Worm (Caenorhabditis elegans): Measurements from ENCODE around the gene cyp-33E3.

The cyp-33E3 gene

ce11 chrIV:8653592-8653991 is 38.8 kb downstream of the cyp-33E3 start, which contains the start of gene C49C8.5:
Gene C49C8.5 (minus strand): TSS chrIV:8653664.
- TF ChIP-seq skn-1 (tag; optimal IDR thresholded peaks at IDR 0.05) = no peak
- TF ChIP-seq rbr-2 (tag; optimal IDR thresholded peaks at IDR 0.05) = no peak
- TF ChIP-seq lin-1 (GFP tag; IDR thresholded peaks at IDR 0.05) = no peak
- no peak for TF ChIP-seq nhr-25 (tag; optimal IDR thresholded peaks at IDR 0.05; ENCODE audit: borderline replicate concordance, insufficient read depth)
- TF ChIP-seq ztf-11 (tag; optimal IDR thresholded peaks at IDR 0.05) = no peak
- peak; percentile 84 for TF ChIP-seq php-3 (GFP tag; IDR thresholded peaks at IDR 0.05)
- TF ChIP-seq daf-16 (GFP tag; optimal IDR thresholded peaks at IDR 0.05) = no peak
- TF ChIP-seq daf-16 (tag; optimal IDR thresholded peaks at IDR 0.05) = peak; percentile 15
- TF ChIP-seq unc-130 (GFP tag; optimal IDR thresholded peaks at IDR 0.05) = no peak
- no peak for TF ChIP-seq snpc-4 (tag; optimal IDR thresholded peaks at IDR 0.05)
- TF ChIP-seq dve-1 (tag; optimal IDR thresholded peaks at IDR 0.05; ENCODE audit: insufficient read depth) = peak; percentile 10
- peak; percentile 59 for TF ChIP-seq pqm-1 (tag; optimal IDR thresholded peaks at IDR 0.05)
- no peak for TF ChIP-seq ztf-7 (tag; optimal IDR thresholded peaks at IDR 0.05)
- no peak for TF ChIP-seq aha-1 (tag)
- TF ChIP-seq Y105C5A.15 (GFP tag; IDR thresholded peaks at IDR 0.05) = no peak
- TF ChIP-seq ctbp-1 (GFP tag; IDR thresholded peaks at IDR 0.05) = no peak

- TF ChIP-seq egl-27 (tag; optimal IDR thresholded peaks at IDR 0.05) (no peak), php-3 (GFP tag; IDR thresholded peaks at IDR 0.05) (peak; percentile 72), ceh-28 (tag; optimal IDR thresholded peaks at IDR 0.05) (no peak), snpc-4 (tag; optimal IDR thresholded peaks at IDR 0.05) (no peak), fos-1 (tag; optimal IDR thresholded peaks at IDR 0.05) (no peak), nhr-102 (tag; optimal IDR thresholded peaks at IDR 0.05) (no peak), nhr-42 (GFP tag; IDR thresholded peaks at IDR 0.05) (no peak), dmd-8 (GFP tag; IDR thresholded peaks at IDR 0.05) (no peak), lin-29 (GFP tag; IDR thresholded peaks at IDR 0.05) (no peak), rbr-2 (tag; optimal IDR thresholded peaks at IDR 0.05) (no peak), nhr-76 (tag; optimal IDR thresholded peaks at IDR 0.05) (no peak), zfp-2 (tag; optimal IDR thresholded peaks at IDR 0.05) (no peak), nhr-25 (tag; optimal IDR thresholded peaks at IDR 0.05; ENCODE audit: borderline replicate concordance, insufficient read depth) (no peak), jun-1 (tag; optimal IDR thresholded peaks at IDR 0.05) (no peak), unc-62 (GFP tag; optimal IDR thresholded peaks at IDR 0.05 in 1 of 2) (no peak), unc-62 (tag; optimal IDR thresholded peaks at IDR 0.05) (no peak), lin-39 (tag; optimal IDR thresholded peaks at IDR 0.05) (no peak), nhr-41 (GFP tag; IDR thresholded peaks at IDR 0.05) (no peak), Y48G9A.11 (GFP tag; IDR thresholded peaks at IDR 0.05) (no peak), mdl-1 (tag; optimal IDR thresholded peaks at IDR 0.05) (no peak), aly-2 (tag; optimal IDR thresholded peaks at IDR 0.05) (no peak), aha-1 (tag) (peak; percentile 60), sdz-12 (GFP tag; optimal IDR thresholded peaks at IDR 0.05) (no peak), ceh-20 (GFP tag; IDR thresholded peaks at IDR 0.05) (peak; percentile 34; the same call in 1 of the 2 replicates), madf-5 (GFP tag; IDR thresholded peaks at IDR 0.05) (no peak), lir-3 (tag; optimal IDR thresholded peaks at IDR 0.05) (no peak), F49E8.2 (tag; optimal IDR thresholded peaks at IDR 0.05; ENCODE audit: borderline replicate concordance) (no peak)
Measured at ce11 chrIV:8654115-8654628, 39.4 kb downstream of the cyp-33E3 start, which contains the start of gene C49C8.1. Gene C49C8.1 (plus strand): TSS chrIV:8654578.

DNA sequence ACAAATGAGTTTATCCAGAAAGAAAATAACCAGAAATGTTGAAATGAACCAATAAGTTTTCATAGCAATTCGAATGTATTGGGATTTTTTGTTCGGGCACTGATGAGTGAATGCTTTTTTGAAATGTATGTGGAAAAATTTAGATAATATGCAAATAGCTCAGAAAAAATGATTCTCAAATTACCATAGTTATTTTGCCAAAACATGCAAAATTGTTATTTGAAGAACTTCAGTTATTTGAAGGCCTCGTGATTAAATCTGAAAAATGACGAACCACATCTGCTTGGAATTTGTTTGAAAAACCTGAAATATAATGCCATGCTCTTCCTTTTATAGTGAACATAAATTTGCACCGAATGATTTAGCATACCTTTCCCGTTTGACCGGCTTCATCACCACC is 43.3 kb downstream of the cyp-33E3 start, which contains the start of gene C49C8.6:
TSS of gene C49C8.6 (minus strand) at position 101 of the 400 bp plus-strand sequence.
- TF ChIP-seq set-16 (GFP tag; IDR thresholded peaks at IDR 0.05) = no peak
- no peak for TF ChIP-seq nhr-10 (tag; optimal IDR thresholded peaks at IDR 0.05)
- TF ChIP-seq Y48G9A.11 (GFP tag; IDR thresholded peaks at IDR 0.05) = no peak
- no peak for TF ChIP-seq Y75B8A.6 (GFP tag; IDR thresholded peaks at IDR 0.05)
- no peak for TF ChIP-seq mes-2 (tag; optimal IDR thresholded peaks at IDR 0.05; ENCODE audit: poor library complexity, severe bottlenecking)
- no peak for TF ChIP-seq aha-1 (tag)
- TF ChIP-seq ZK546.5 (tag; optimal IDR thresholded peaks at IDR 0.05) = no peak
- TF ChIP-seq spr-1 (tag; optimal IDR thresholded peaks at IDR 0.05) = no peak
- no peak for TF ChIP-seq php-3 (GFP tag; IDR thresholded peaks at IDR 0.05)
- TF ChIP-seq nhr-28 (tag; optimal IDR thresholded peaks at IDR 0.05) = no peak
- no peak for TF ChIP-seq F37D6.2 (tag; optimal IDR thresholded peaks at IDR 0.05)
- TF ChIP-seq nhr-11 (tag; optimal IDR thresholded peaks at IDR 0.05) = no peak
- no peak for TF ChIP-seq R02D3.7 (tag; optimal IDR thresholded peaks at IDR 0.05)
- TF ChIP-seq hmg-1.1 (GFP tag; IDR thresholded peaks at IDR 0.05) = no peak

Measured in whole organism, L4 larva.